Worm (Caenorhabditis elegans) whole organism, young adult: ENCODE measurements around the gene sgo-1.

Experiments
- B0336.3 ChIP-seq: fragments of 200-800 bp; sonication (Bioruptor generic); IDR thresholded peaks from 2 replicates; pipeline ENCODE4 v1.3.6; 2022; ENCODE audit warnings: missing genetic modification characterization, missing compliant biosample characterization
- F10E7.11 ChIP-seq: sonication (generic microtip); optimal IDR thresholded peaks from 2 replicates; lab custom pipeline; 2017; ENCODE audit warnings: mild to moderate bottlenecking, missing genetic modification characterization, moderate library complexity, missing compliant biosample characterization
- F23B12.7 ChIP-seq: sonication (generic microtip); optimal IDR thresholded peaks from 2 replicates; lab custom pipeline; 2017; ENCODE audit warnings: missing genetic modification characterization, mild to moderate bottlenecking, missing compliant biosample characterization, antibody characterized with exemption, moderate library complexity; ENCODE audit not compliant: insufficient read depth
- F33H1.4 ChIP-seq: fragments of 200-800 bp; sonication (Bioruptor generic); IDR thresholded peaks from 2 replicates; pipeline ENCODE4 v1.3.6; 2022; ENCODE audit warnings: missing genetic modification reagents, missing genetic modification characterization, missing compliant biosample characterization
- F37B4.10 ChIP-seq: fragments of 200-800 bp; sonication (Bioruptor generic); IDR thresholded peaks from 2 replicates; pipeline ENCODE4 v1.3.6; 2022; ENCODE audit warnings: missing genetic modification characterization, missing compliant biosample characterization
- F52B5.7 ChIP-seq: sonication (generic microtip); optimal IDR thresholded peaks from 2 replicates; lab custom pipeline; 2016; ENCODE audit warnings: mild to moderate bottlenecking, missing genetic modification characterization, missing compliant biosample characterization
- F57C9.4 ChIP-seq: sonication (generic microtip); optimal IDR thresholded peaks from 2 replicates; lab custom pipeline; 2017; ENCODE audit warnings: mild to moderate bottlenecking, missing genetic modification characterization, missing compliant biosample characterization
- Y56A3A.18 ChIP-seq: fragments of 200-800 bp; sonication (Bioruptor generic); IDR thresholded peaks from 2 replicates; pipeline ENCODE4 v1.3.6; 2022; ENCODE audit warnings: missing genetic modification reagents, missing genetic modification characterization, missing compliant biosample characterization
- Y67H2A.10 ChIP-seq: fragments of 200-800 bp; sonication (Bioruptor generic); conservative IDR thresholded peaks from 2 replicates; pipeline ENCODE4 v1.3.6; 2022; ENCODE audit warnings: missing genetic modification reagents, missing genetic modification characterization, missing compliant biosample characterization
- Y79H2A.3 ChIP-seq: fragments of 200-800 bp; sonication (Bioruptor generic); conservative IDR thresholded peaks from 2 replicates; pipeline ENCODE4 v1.3.6; 2022; ENCODE audit warnings: missing genetic modification reagents, missing genetic modification characterization, missing compliant biosample characterization
- ZK185.1 ChIP-seq: sonication (generic microtip); optimal IDR thresholded peaks from 2 replicates; lab custom pipeline; 2016; ENCODE audit warnings: mild to moderate bottlenecking, missing genetic modification characterization, missing compliant biosample characterization; ENCODE audit not compliant: poor library complexity, severe bottlenecking
- athp-1 ChIP-seq: sonication (generic microtip); optimal IDR thresholded peaks from 2 replicates; lab custom pipeline; 2017; ENCODE audit warnings: mild to moderate bottlenecking, missing genetic modification characterization, missing compliant biosample characterization
- attf-3 ChIP-seq: fragments of 200-800 bp; sonication (Bioruptor generic); conservative IDR thresholded peaks from 2 replicates; pipeline ENCODE4 v1.3.6; 2022; ENCODE audit warnings: missing genetic modification reagents, missing genetic modification characterization, missing compliant biosample characterization
- attf-5 ChIP-seq: fragments of 200-800 bp; sonication (Bioruptor generic); optimal IDR thresholded peaks from 2 replicates; lab custom pipeline; 2018; ENCODE audit warnings: mild to moderate bottlenecking, missing genetic modification characterization, missing compliant biosample characterization
- bed-2 ChIP-seq: fragments of 200-800 bp; sonication (Bioruptor generic); IDR thresholded peaks from 2 replicates; pipeline ENCODE4 v1.3.6; 2022; ENCODE audit warnings: missing genetic modification reagents, missing genetic modification characterization, missing compliant biosample characterization
- cebp-2 ChIP-seq: fragments of 200-800 bp; sonication (Bioruptor generic); IDR thresholded peaks from 2 replicates; pipeline ENCODE4 v1.3.6; 2022; ENCODE audit warnings: missing genetic modification characterization, missing compliant biosample characterization
- ceh-91 ChIP-seq: fragments of 200-800 bp; sonication (Bioruptor generic); IDR thresholded peaks from 2 replicates; pipeline ENCODE4 v1.3.6; 2022; ENCODE audit warnings: missing genetic modification reagents, missing genetic modification characterization, missing compliant biosample characterization
- chd-7 ChIP-seq: sonication (generic microtip); optimal IDR thresholded peaks from 2 replicates; lab custom pipeline; 2016; ENCODE audit warnings: mild to moderate bottlenecking, missing genetic modification characterization, moderate library complexity, missing compliant biosample characterization
- dox-1 ChIP-seq: fragments of 200-800 bp; sonication (Bioruptor generic); IDR thresholded peaks from 2 replicates; pipeline ENCODE4 v1.3.6; 2022; ENCODE audit warnings: missing genetic modification reagents, missing genetic modification characterization, missing compliant biosample characterization
- egrh-3 ChIP-seq: fragments of 200-800 bp; sonication (Bioruptor generic); IDR thresholded peaks from 2 replicates; pipeline ENCODE4 v1.3.6; 2022; ENCODE audit warnings: missing genetic modification reagents, missing genetic modification characterization, missing compliant biosample characterization
- ekl-4 ChIP-seq: fragments of 200-800 bp; sonication (Bioruptor generic); IDR thresholded peaks from 2 replicates; pipeline ENCODE4 v1.3.6; 2022; ENCODE audit warnings: missing genetic modification reagents, missing genetic modification characterization, missing compliant biosample characterization
- lin-40 ChIP-seq: sonication (generic microtip); optimal IDR thresholded peaks from 2 replicates; lab custom pipeline; 2016; ENCODE audit warnings: missing genetic modification characterization, mild to moderate bottlenecking, missing compliant biosample characterization, missing genotype, missing genetic modification reagents
- lin-54 ChIP-seq: fragments of 200-800 bp; sonication (Bioruptor generic); optimal IDR thresholded peaks from 2 replicates; lab custom pipeline; 2018; ENCODE audit warnings: mild to moderate bottlenecking, missing genetic modification characterization, missing compliant biosample characterization
- lir-1 ChIP-seq: fragments of 200-800 bp; sonication (Bioruptor generic); conservative IDR thresholded peaks from 2 replicates; pipeline ENCODE4 v1.3.6; 2022; ENCODE audit warnings: missing genetic modification reagents, missing genetic modification characterization, missing compliant biosample characterization
- lsy-27 ChIP-seq: sonication (generic microtip); optimal IDR thresholded peaks from 2 replicates; lab custom pipeline; 2017; ENCODE audit warnings: missing genetic modification characterization, mild to moderate bottlenecking, missing compliant biosample characterization, antibody characterized with exemption, missing genotype, borderline replicate concordance; ENCODE audit not compliant: insufficient read depth
- madf-3 ChIP-seq: fragments of 200-800 bp; sonication (Bioruptor generic); IDR thresholded peaks from 2 replicates; pipeline ENCODE4 v1.3.6; 2022; ENCODE audit warnings: missing genetic modification reagents, missing genetic modification characterization, missing compliant biosample characterization
- madf-6 ChIP-seq: fragments of 200-800 bp; sonication (Bioruptor generic); IDR thresholded peaks from 2 replicates; pipeline ENCODE4 v1.3.6; 2022; ENCODE audit warnings: missing genetic modification reagents, missing genetic modification characterization, missing compliant biosample characterization
- mcd-1 ChIP-seq: fragments of 200-800 bp; sonication (Bioruptor generic); IDR thresholded peaks from 2 replicates; pipeline ENCODE4 v1.3.6; 2022; ENCODE audit warnings: missing genetic modification reagents, missing genetic modification characterization, missing compliant biosample characterization
- mel-28 ChIP-seq: sonication (generic microtip); optimal IDR thresholded peaks from 2 replicates; lab custom pipeline; 2016; ENCODE audit warnings: borderline replicate concordance, mild to moderate bottlenecking, missing genetic modification characterization, missing compliant biosample characterization
- nfyb-1 ChIP-seq: fragments of 200-800 bp; sonication (Bioruptor generic); IDR thresholded peaks from 2 replicates; pipeline ENCODE4 v1.3.6; 2022; ENCODE audit warnings: missing genetic modification reagents, missing genetic modification characterization, missing compliant biosample characterization
- nhr-179 ChIP-seq: sonication (generic microtip); optimal IDR thresholded peaks from 2 replicates; lab custom pipeline; 2016; ENCODE audit warnings: mild to moderate bottlenecking, missing genetic modification characterization, missing compliant biosample characterization
- nhr-80 ChIP-seq: sonication (generic microtip); optimal IDR thresholded peaks from 2 replicates; lab custom pipeline; 2016; ENCODE audit warnings: missing genetic modification characterization, missing compliant biosample characterization
- nhr-90 ChIP-seq: sonication (generic microtip); optimal IDR thresholded peaks from 2 replicates; lab custom pipeline; 2016; ENCODE audit warnings: missing genotype, mild to moderate bottlenecking, missing genetic modification characterization, missing compliant biosample characterization
- pha-4 ChIP-seq: fragments of 150-350 bp; sonication (generic microtip); optimal IDR thresholded peaks from 2 replicates; lab custom pipeline; 2014; ENCODE audit warnings: missing biosample characterization, missing genetic modification reagents, missing genetic modification characterization
- rcor-1 ChIP-seq: fragments of 200-800 bp; sonication (Bioruptor generic); IDR thresholded peaks from 2 replicates; pipeline ENCODE4 v1.3.6; 2022; ENCODE audit warnings: missing genetic modification reagents, missing genetic modification characterization, missing compliant biosample characterization
- repo-1 ChIP-seq: sonication (generic microtip); optimal IDR thresholded peaks from 2 replicates; lab custom pipeline; 2017; ENCODE audit warnings: mild to moderate bottlenecking, missing genetic modification characterization, missing compliant biosample characterization
- snpc-4 ChIP-seq, 5 experiments: fragments of 150-350 bp in 1 of 5; sonication (generic microtip) in 4 of 5; optimal IDR thresholded peaks; 2 replicates each; lab custom pipeline; 2014 to 2018; ENCODE audit warnings: missing genetic modification characterization in 5 of 5, missing biosample characterization in 3 of 5, antibody characterized with exemption in 2 of 5, mild to moderate bottlenecking in 2 of 5, missing compliant biosample characterization in 2 of 5, missing genotype in 2 of 5, moderate library complexity in 2 of 5, missing genetic modification reagents in 1 of 5
- tbp1 ChIP-seq: fragments of 200-800 bp; sonication (Bioruptor generic); optimal IDR thresholded peaks from 2 replicates; lab custom pipeline; 2018; ENCODE audit warnings: mild to moderate bottlenecking, missing genetic modification characterization, missing compliant biosample characterization
- tbx-9 ChIP-seq: sonication (generic microtip); optimal IDR thresholded peaks from 2 replicates; lab custom pipeline; 2016; ENCODE audit warnings: borderline replicate concordance, missing genetic modification characterization, inconsistent platforms, missing compliant biosample characterization
- unc-62 ChIP-seq: fragments of 150-350 bp; optimal IDR thresholded peaks from 2 replicates; lab custom pipeline; 2014; ENCODE audit warnings: missing biosample characterization, missing genetic modification reagents, missing genetic modification characterization
- xnd-1 ChIP-seq: sonication (generic microtip); optimal IDR thresholded peaks from 2 replicates; lab custom pipeline; 2016; ENCODE audit warnings: missing genotype, missing genetic modification reagents, missing genetic modification characterization, missing compliant biosample characterization
- zfh-2 ChIP-seq: fragments of 200-800 bp; sonication (Bioruptor generic); conservative IDR thresholded peaks from 2 replicates; pipeline ENCODE4 v1.3.6; 2022; ENCODE audit warnings: missing genetic modification reagents, missing genetic modification characterization, missing compliant biosample characterization
- zim-3 ChIP-seq: sonication (generic microtip); optimal IDR thresholded peaks from 2 replicates; lab custom pipeline; 2017; ENCODE audit warnings: mild to moderate bottlenecking, missing genetic modification characterization, moderate library complexity, missing compliant biosample characterization
- ztf-25 ChIP-seq: fragments of 200-800 bp; sonication (Bioruptor generic); IDR thresholded peaks from 2 replicates; pipeline ENCODE4 v1.3.6; 2022; ENCODE audit warnings: missing genetic modification reagents, missing genetic modification characterization, missing compliant biosample characterization
- ztf-26 ChIP-seq: sonication (generic microtip); optimal IDR thresholded peaks from 2 replicates; lab custom pipeline; 2017; ENCODE audit warnings: missing genetic modification characterization, missing compliant biosample characterization

sgo-1 gene

ce11 chrIV:7789521-7789949 is 6.7 kb downstream of the sgo-1 start, which contains the start of gene imp-3 (continued):
- TF ChIP-seq lin-54 (GFP tag; lab: Kevin White, UChicago) (peak; percentile 43), zfh-2 (GFP tag; lab: Robert Waterston, UW) (no peak), attf-5 (GFP tag; lab: Kevin White, UChicago) (peak; percentile 74), F23B12.7 (tag; lab: Kevin White, UChicago) (no peak), chd-7 (peak; percentile 75), Y67H2A.10 (GFP tag; lab: Robert Waterston, UW) (peak; percentile 33), dox-1 (peak; percentile 68; the same call in 1 of the 2 replicates), F10E7.11 (tag; lab: Kevin White, UChicago) (peak; percentile 69), snpc-4 (GFP tag; optimal IDR thresholded peaks at IDR 0.05; lab: Kevin White, UChicago) (no peak), snpc-4 (tag; optimal IDR thresholded peaks at IDR 0.05; lab: Kevin White, UChicago) (peak in 2 of 4 experiments; percentile 27 to 44), ceh-91 (peak; percentile 15; the same call in 1 of the 2 replicates), pha-4 (tag; lab: Kevin White, UChicago) (peak; percentile 71), lsy-27 (no peak), Y79H2A.3 (GFP tag; lab: Robert Waterston, UW) (peak; percentile 81), ztf-25 (0 out of 2 replicates have a peak, but pooled peaks have one; percentile 66), mel-28 (tag; lab: Kevin White, UChicago) (no peak), nhr-179 (tag; lab: Kevin White, UChicago) (no peak), ekl-4 (GFP tag; lab: Robert Waterston, UW) (peak; percentile 83), egrh-3 (no peak), F57C9.4 (tag; lab: Kevin White, UChicago) (peak; percentile 53), cebp-2 (GFP tag; lab: Robert Waterston, UW) (no peak), bed-2 (no peak), F52B5.7 (tag; lab: Kevin White, UChicago) (peak; percentile 84), athp-1 (peak; percentile 88), tbp1 (peak; percentile 60), lir-1 (GFP tag; lab: Robert Waterston, UW) (0 out of 2 replicates have a peak, but pooled peaks have one; percentile 22), rcor-1 (GFP tag; lab: Robert Waterston, UW) (peak; percentile 46; the same call in 1 of the 2 replicates), F37B4.10 (GFP tag; lab: Robert Waterston, UW) (no peak), Y56A3A.18 (GFP tag; lab: Robert Waterston, UW) (peak; percentile 56; the same call in 1 of the 2 replicates), attf-3 (GFP tag; lab: Robert Waterston, UW) (0 out of 2 replicates have a peak, but pooled peaks have one; percentile 27)

ce11 chrIV:7785506-7786065 is 10.7 kb downstream of the sgo-1 start, which contains the start of gene tag-322:
tag-322 (minus strand) TSS chrIV:7785556.
- TF ChIP-seq zim-3 (tag; lab: Kevin White, UChicago) (no peak), nhr-90 (tag; lab: Kevin White, UChicago) (no peak), Y67H2A.10 (GFP tag; lab: Robert Waterston, UW) (no peak), xnd-1 (tag; lab: Kevin White, UChicago) (no peak), F33H1.4 (GFP tag; lab: Robert Waterston, UW) (peak; percentile 47; the same call in 1 of the 2 replicates), ztf-26 (tag; lab: Kevin White, UChicago) (no peak), ztf-25 (no peak), lin-40 (peak; percentile 41), madf-6 (GFP tag; lab: Robert Waterston, UW) (peak; percentile 59), madf-3 (GFP tag; lab: Robert Waterston, UW) (no peak), unc-62 (GFP tag; lab: Kevin White, UChicago) (no peak), nfyb-1 (GFP tag; lab: Robert Waterston, UW) (peak; percentile 62; the same call in 1 of the 2 replicates), ceh-91 (no peak), B0336.3 (GFP tag; lab: Robert Waterston, UW) (0 out of 2 replicates have a peak, but pooled peaks have one; percentile 39), nhr-80 (tag; lab: Kevin White, UChicago) (no peak), F23B12.7 (tag; lab: Kevin White, UChicago) (peak; percentile 28), lin-54 (GFP tag; lab: Kevin White, UChicago) (no peak), tbp1 (peak; percentile 16), ZK185.1 (tag; lab: Kevin White, UChicago) (peak; percentile 35), repo-1 (tag; lab: Kevin White, UChicago) (no peak), tbx-9 (no peak), attf-5 (GFP tag; lab: Kevin White, UChicago) (peak; percentile 19), mcd-1 (peak; percentile 93)
